Fruit fly (Drosophila melanogaster) whole organism: ENCODE data around the gene Unc-76.

Experiments
- EcR ChIP-seq, 2 experiments: fragments of >200 bp; optimal IDR thresholded peaks; 2 replicates each; lab custom pipeline; 2017; ENCODE audit warnings: missing biosample characterization in 2 of 2, missing genetic modification characterization in 2 of 2, missing genetic modification reagents in 2 of 2
- pan ChIP-seq: fragments of >200 bp; optimal IDR thresholded peaks from 2 replicates; lab custom pipeline; 2017
- psq ChIP-seq: fragments of >200 bp; optimal IDR thresholded peaks from 2 replicates; lab custom pipeline; 2017
- usp ChIP-seq: fragments of >200 bp; optimal IDR thresholded peaks from 2 replicates; lab custom pipeline; 2017; ENCODE audit warnings: missing biosample characterization, missing genetic modification characterization, mixed read lengths

DNA sequence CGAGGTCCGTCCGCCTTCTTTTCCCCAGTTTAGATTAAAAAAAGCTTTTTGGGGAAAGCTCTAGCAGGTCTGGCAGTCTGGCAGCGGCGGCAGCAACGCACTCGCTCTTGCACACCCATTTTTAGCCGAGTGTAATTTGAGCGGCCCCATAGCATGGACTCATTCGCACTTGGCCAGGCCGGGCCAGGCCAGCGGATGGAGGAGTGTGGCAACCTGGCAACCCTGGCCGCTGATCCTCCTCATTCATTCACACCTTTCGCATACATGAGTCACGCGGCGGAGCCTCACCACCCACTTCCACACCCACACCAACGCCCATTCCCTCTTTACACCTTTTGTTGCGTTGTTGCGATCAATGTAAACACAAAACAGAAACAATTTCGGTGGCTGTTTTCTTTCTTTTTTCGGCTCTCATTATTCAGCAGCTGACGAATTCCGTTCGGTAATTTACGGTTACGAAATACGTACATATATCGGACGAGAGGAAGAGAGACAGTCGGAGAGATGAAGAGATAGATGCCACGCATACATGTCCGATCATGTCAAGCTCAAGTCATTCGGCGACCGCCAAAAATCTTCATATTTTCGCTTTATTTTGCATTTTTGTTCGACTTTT is 47.5 kb upstream of the Unc-76 start:
- TF ChIP-seq pan (no peak), psq (lab: Kevin White, UChicago) (no peak), EcR (GFP tag; optimal IDR thresholded peaks at IDR 0.05; lab: Kevin White, UChicago) (no peak), usp (GFP tag; lab: Kevin White, UChicago) (no peak)
